Fruit fly (Drosophila melanogaster) whole organism, embryonic: ENCODE results near the gene smo.

Source experiments
- Bgb ChIP-seq: fragments of 200-800 bp; sonication (Bioruptor generic); IDR thresholded peaks from 2 replicates; pipeline ENCODE4 v1.3.6; 2022; ENCODE audit warnings: missing biosample characterization, missing genetic modification characterization; ENCODE audit not compliant: partially characterized antibody
- CG10274 ChIP-seq: fragments of 200-800 bp; sonication (Bioruptor generic); optimal IDR thresholded peaks from 3 replicates; lab custom pipeline; 2017; ENCODE audit warnings: missing biosample characterization, mild to moderate bottlenecking, missing genetic modification characterization
- CG10366 ChIP-seq: fragments of 200-800 bp; sonication (Bioruptor generic); IDR thresholded peaks from 2 replicates; pipeline ENCODE4 v1.3.6; 2022; ENCODE audit warnings: missing biosample characterization, missing genetic modification characterization
- CG12659 ChIP-seq: fragments of 200-800 bp; sonication (Bioruptor generic); optimal IDR thresholded peaks from 3 replicates; lab custom pipeline; 2017; ENCODE audit warnings: mild to moderate bottlenecking, missing biosample characterization, missing genetic modification reagents, missing genetic modification characterization
- CG13894 ChIP-seq: fragments of 200-800 bp; sonication (Bioruptor generic); optimal IDR thresholded peaks from 3 replicates; lab custom pipeline; 2018; ENCODE audit warnings: missing biosample characterization, mild to moderate bottlenecking, missing genetic modification characterization, moderate library complexity
- CG14860 ChIP-seq: fragments of 200-800 bp; sonication (Bioruptor generic); IDR thresholded peaks from 3 replicates; pipeline ENCODE4 v1.3.6; 2022; ENCODE audit warnings: missing biosample characterization, missing genetic modification characterization; ENCODE audit not compliant: partially characterized antibody
- CG15011 ChIP-seq: fragments of 200-800 bp; sonication (Bioruptor generic); optimal IDR thresholded peaks from 3 replicates; lab custom pipeline; 2018; ENCODE audit warnings: missing biosample characterization, mild to moderate bottlenecking, missing genetic modification characterization
- CG15073 ChIP-seq: fragments of 200-800 bp; sonication (Bioruptor generic); optimal IDR thresholded peaks from 2 replicates; lab custom pipeline; 2016; ENCODE audit warnings: missing biosample characterization, missing genetic modification characterization
- CG15514 ChIP-seq: fragments of 200-800 bp; sonication (Bioruptor generic); optimal IDR thresholded peaks from 3 replicates; lab custom pipeline; 2017; ENCODE audit warnings: missing biosample characterization, missing genetic modification characterization, mild to moderate bottlenecking, moderate library complexity, missing genetic modification reagents
- CG16863 ChIP-seq: fragments of 200-800 bp; sonication (Bioruptor generic); optimal IDR thresholded peaks from 3 replicates; lab custom pipeline; 2016; ENCODE audit warnings: missing biosample characterization, missing genetic modification characterization
- CG18262 ChIP-seq: fragments of 200-800 bp; optimal IDR thresholded peaks from 3 replicates; lab custom pipeline; 2019; ENCODE audit warnings: missing biosample characterization, mild to moderate bottlenecking, missing genetic modification characterization, moderate library complexity
- CG2120 ChIP-seq: fragments of 200-800 bp; sonication (Bioruptor generic); optimal IDR thresholded peaks from 3 replicates; lab custom pipeline; 2016; ENCODE audit warnings: missing biosample characterization, missing genetic modification characterization
- CG32772 ChIP-seq: fragments of 200-800 bp; sonication (Bioruptor generic); IDR thresholded peaks from 2 replicates; pipeline ENCODE4 v1.3.6; 2022; ENCODE audit warnings: missing biosample characterization, missing genetic modification characterization
- CG3281 ChIP-seq: fragments of 200-800 bp; sonication (Bioruptor generic); optimal IDR thresholded peaks from 3 replicates; lab custom pipeline; 2017; ENCODE audit warnings: missing biosample characterization, mild to moderate bottlenecking, missing genetic modification characterization
- CG42726 ChIP-seq: fragments of 200-800 bp; sonication (Bioruptor generic); IDR thresholded peaks from 2 replicates; pipeline ENCODE4 v1.3.6; 2022; ENCODE audit warnings: missing biosample characterization, missing genetic modification characterization; ENCODE audit not compliant: partially characterized antibody
- CG4617 ChIP-seq: fragments of 200-800 bp; sonication (Bioruptor generic); optimal IDR thresholded peaks from 3 replicates; lab custom pipeline; 2016; ENCODE audit warnings: missing biosample characterization, missing genetic modification characterization, borderline replicate concordance
- CG5180 ChIP-seq: fragments of 200-800 bp; sonication (Bioruptor generic); optimal IDR thresholded peaks from 3 replicates; lab custom pipeline; 2017; ENCODE audit warnings: missing biosample characterization, missing genetic modification characterization, mild to moderate bottlenecking, moderate library complexity, missing genetic modification reagents
- CG6272 ChIP-seq: fragments of 200-800 bp; sonication (Bioruptor generic); IDR thresholded peaks from 2 replicates; pipeline ENCODE4 v1.3.6; 2022; ENCODE audit warnings: missing biosample characterization, missing genetic modification characterization
- CG7839 ChIP-seq: fragments of 200-800 bp; sonication (Bioruptor generic); optimal IDR thresholded peaks from 3 replicates; lab custom pipeline; 2018; ENCODE audit warnings: missing biosample characterization, mild to moderate bottlenecking, missing genetic modification characterization, moderate library complexity
- CG7963 ChIP-seq: fragments of 200-800 bp; sonication (Bioruptor generic); IDR thresholded peaks from 3 replicates; pipeline ENCODE4 v1.3.6; 2022; ENCODE audit warnings: missing biosample characterization, missing genetic modification characterization; ENCODE audit not compliant: partially characterized antibody
- CG9215 ChIP-seq: fragments of 200-800 bp; sonication (Bioruptor generic); IDR thresholded peaks from 2 replicates; pipeline ENCODE4 v1.3.6; 2022; ENCODE audit warnings: missing biosample characterization, missing genetic modification characterization
- CG9797 ChIP-seq: fragments of 200-800 bp; sonication (Bioruptor generic); optimal IDR thresholded peaks from 3 replicates; lab custom pipeline; 2018; ENCODE audit warnings: missing biosample characterization, mild to moderate bottlenecking, missing genetic modification characterization
- CTCF ChIP-seq: fragments of 200-800 bp; sonication (Bioruptor generic); optimal IDR thresholded peaks from 2 replicates; lab custom pipeline; 2017; ENCODE audit warnings: missing biosample characterization, mild to moderate bottlenecking, missing genetic modification characterization, moderate library complexity
- E2f1 ChIP-seq: fragments of 200-800 bp; sonication (Bioruptor generic); IDR thresholded peaks from 2 replicates; pipeline ENCODE4 v1.3.6; 2022; ENCODE audit warnings: missing biosample characterization, missing genetic modification characterization
- Ets97D ChIP-seq: fragments of 200-800 bp; sonication (Bioruptor generic); optimal IDR thresholded peaks from 3 replicates; lab custom pipeline; 2016; ENCODE audit warnings: missing biosample characterization, missing genetic modification characterization
- Fer3 ChIP-seq: fragments of 200-800 bp; sonication (Bioruptor generic); optimal IDR thresholded peaks from 2 replicates; lab custom pipeline; 2018; ENCODE audit warnings: missing biosample characterization, mild to moderate bottlenecking, missing genetic modification characterization, moderate library complexity
- HLH4C ChIP-seq: fragments of 200-800 bp; sonication (Bioruptor generic); IDR thresholded peaks from 3 replicates; pipeline ENCODE4 v1.3.6; 2022; ENCODE audit warnings: missing biosample characterization, missing genetic modification characterization; ENCODE audit not compliant: partially characterized antibody
- Hr51 ChIP-seq, 2 experiments: fragments of 200-800 bp; sonication (Bioruptor generic); optimal IDR thresholded peaks; 2 replicates in 1 of 2; 3 replicates in 1 of 2; lab custom pipeline; 2016 to 2018; ENCODE audit warnings: missing biosample characterization in 2 of 2, missing genetic modification characterization in 2 of 2, mild to moderate bottlenecking in 1 of 2, moderate library complexity in 1 of 2
- Myb ChIP-seq: fragments of 200-800 bp; sonication (Bioruptor generic); optimal IDR thresholded peaks from 2 replicates; lab custom pipeline; 2016; ENCODE audit warnings: missing biosample characterization, missing genetic modification characterization
- Pdp1 ChIP-seq, 2 experiments: fragments of 200-800 bp; sonication (Bioruptor generic); optimal IDR thresholded peaks; 3 replicates each; lab custom pipeline; 2016; ENCODE audit warnings: missing biosample characterization in 2 of 2, missing genetic modification characterization in 2 of 2, mild to moderate bottlenecking in 1 of 2, moderate library complexity in 1 of 2
- Ptx1 ChIP-seq: fragments of 200-800 bp; sonication (Bioruptor generic); IDR thresholded peaks from 2 replicates; pipeline ENCODE4 v1.3.6; 2022; ENCODE audit warnings: missing biosample characterization, missing genetic modification characterization
- Sry-β ChIP-seq: fragments of 200-800 bp; sonication (Bioruptor generic); optimal IDR thresholded peaks from 2 replicates; lab custom pipeline; 2018; ENCODE audit warnings: missing biosample characterization, mild to moderate bottlenecking, missing genetic modification characterization, moderate library complexity
- YL-1 ChIP-seq: fragments of 200-800 bp; sonication (Bioruptor generic); optimal IDR thresholded peaks from 3 replicates; lab custom pipeline; 2017; ENCODE audit warnings: missing biosample characterization, mild to moderate bottlenecking, missing genetic modification characterization
- az2 ChIP-seq: fragments of 200-800 bp; sonication (Bioruptor generic); optimal IDR thresholded peaks from 3 replicates; lab custom pipeline; 2016; ENCODE audit warnings: missing biosample characterization, missing genetic modification characterization
- bigmax ChIP-seq: fragments of 200-800 bp; sonication (Bioruptor generic); optimal IDR thresholded peaks from 2 replicates; lab custom pipeline; 2018; ENCODE audit warnings: missing biosample characterization, mild to moderate bottlenecking, missing genetic modification characterization
- her ChIP-seq: fragments of 200-800 bp; sonication (Bioruptor generic); optimal IDR thresholded peaks from 2 replicates; lab custom pipeline; 2016; ENCODE audit warnings: missing biosample characterization, missing genetic modification characterization
- ken ChIP-seq: fragments of 200-800 bp; sonication (Bioruptor generic); IDR thresholded peaks from 3 replicates; pipeline ENCODE4 v1.3.6; 2022; ENCODE audit warnings: missing biosample characterization, missing genetic modification characterization
- kni ChIP-seq: fragments of 200-800 bp; sonication (Bioruptor generic); optimal IDR thresholded peaks from 3 replicates; lab custom pipeline; 2017; ENCODE audit warnings: mild to moderate bottlenecking, missing biosample characterization, missing genetic modification reagents, missing genetic modification characterization
- lbe ChIP-seq: fragments of 200-800 bp; sonication (Bioruptor generic); optimal IDR thresholded peaks from 2 replicates; lab custom pipeline; 2016; ENCODE audit warnings: missing biosample characterization, mild to moderate bottlenecking, missing genetic modification characterization
- lov ChIP-seq, 2 experiments: fragments of 200-800 bp in 1 of 2; fragments of >200 bp in 1 of 2; sonication (Bioruptor generic) in 1 of 2; IDR thresholded peaks in 1 of 2; optimal IDR thresholded peaks in 1 of 2; 2 replicates in 1 of 2; 3 replicates in 1 of 2; pipeline versions ENCODE4 v1.3.6 to Lab custom; 2017 to 2022; ENCODE audit warnings: missing biosample characterization in 1 of 2, missing genetic modification characterization in 1 of 2
- oc ChIP-seq: fragments of 200-800 bp; sonication (Bioruptor generic); optimal IDR thresholded peaks from 2 replicates; lab custom pipeline; 2018; ENCODE audit warnings: missing biosample characterization, mild to moderate bottlenecking, missing genetic modification characterization, moderate library complexity
- pum ChIP-seq: fragments of 200-800 bp; sonication (Bioruptor generic); optimal IDR thresholded peaks from 2 replicates; lab custom pipeline; 2016; ENCODE audit warnings: missing biosample characterization, missing genetic modification characterization
- pzg ChIP-seq: fragments of 200-800 bp; sonication (Bioruptor generic); optimal IDR thresholded peaks from 3 replicates; lab custom pipeline; 2018; ENCODE audit warnings: missing biosample characterization, mild to moderate bottlenecking, missing genetic modification characterization, moderate library complexity
- sqz ChIP-seq: fragments of 200-800 bp; sonication (Bioruptor generic); optimal IDR thresholded peaks from 3 replicates; lab custom pipeline; 2018; ENCODE audit warnings: missing biosample characterization, mild to moderate bottlenecking, missing genetic modification characterization
- stwl ChIP-seq: fragments of 200-800 bp; sonication (Bioruptor generic); optimal IDR thresholded peaks from 3 replicates; lab custom pipeline; 2018; ENCODE audit warnings: missing biosample characterization, mild to moderate bottlenecking, missing genetic modification characterization, moderate library complexity
- wek ChIP-seq: fragments of 200-800 bp; sonication (Bioruptor generic); optimal IDR thresholded peaks from 3 replicates; lab custom pipeline; 2018; ENCODE audit warnings: missing biosample characterization, mild to moderate bottlenecking, missing genetic modification characterization, moderate library complexity

The smo gene

dm6 chr2L:294452-295362, 17.3 kb downstream of the smo start, which contains the start of the genes U2af38 and Stip1 (continued):
- peak; percentile 37 for TF ChIP-seq CG12659 (GFP tag; lab: Kevin White, UChicago)
- no peak for TF ChIP-seq CG10274 (GFP tag; lab: Kevin White, UChicago)
- TF ChIP-seq CG16863 = no peak
- 0 out of 3 replicates have a peak, but pooled peaks have one; percentile 27 for TF ChIP-seq CG14860 (GFP tag; lab: Robert Waterston, UW)
- peak; percentile 63 for TF ChIP-seq CG13894
- peak; percentile 38 for TF ChIP-seq CG9797 (GFP tag; lab: Kevin White, UChicago)
- TF ChIP-seq CG18262 = peak; percentile 47
- peak; percentile 20 for TF ChIP-seq CG7839 (tag; lab: Kevin White, UChicago)
- no peak for TF ChIP-seq kni (GFP tag; lab: Kevin White, UChicago)
- no peak for TF ChIP-seq wek (GFP tag; lab: Kevin White, UChicago)
- peak; percentile 54 for TF ChIP-seq CTCF (GFP tag; lab: Kevin White, UChicago)
- TF ChIP-seq ken (GFP tag; lab: Robert Waterston, UW) = 0 out of 3 replicates have a peak, but pooled peaks have one; percentile 34
- peak; percentile 55 for TF ChIP-seq bigmax (GFP tag; lab: Kevin White, UChicago)
- TF ChIP-seq her (GFP tag; lab: Kevin White, UChicago) = no peak
- TF ChIP-seq CG10366 (GFP tag; lab: Robert Waterston, UW) = no peak
- peak; percentile 61 for TF ChIP-seq pzg (GFP tag; lab: Kevin White, UChicago)
- TF ChIP-seq CG9215 (GFP tag; lab: Robert Waterston, UW) = peak; percentile 91
- peak; percentile 51 for TF ChIP-seq CG4617 (GFP tag; lab: Kevin White, UChicago)
- TF ChIP-seq CG5180 (GFP tag; lab: Kevin White, UChicago) = no peak
- TF ChIP-seq sqz (GFP tag; lab: Kevin White, UChicago) = peak; percentile 23
- TF ChIP-seq CG32772 (GFP tag; lab: Robert Waterston, UW) = no peak
- TF ChIP-seq CG15011 (GFP tag; lab: Kevin White, UChicago) = no peak
- TF ChIP-seq CG2120 (GFP tag; lab: Kevin White, UChicago) = peak; percentile 54
- no peak for TF ChIP-seq lbe (GFP tag; lab: Kevin White, UChicago)
- peak in 1 of 2 experiments; percentile 11 for TF ChIP-seq Pdp1 (GFP tag; optimal IDR thresholded peaks at IDR 0.05; lab: Kevin White, UChicago)
- no peak for TF ChIP-seq CG3281 (GFP tag; lab: Kevin White, UChicago)
- 0 out of 2 replicates have a peak, but pooled peaks have one; percentile 4 for TF ChIP-seq CG6272
- TF ChIP-seq Sry-β = no peak
- peak; percentile 35 for TF ChIP-seq oc (tag; lab: Kevin White, UChicago)
- TF ChIP-seq CG7963 = no peak; the same call in 2 of the 3 replicates
- TF ChIP-seq YL-1 (GFP tag; lab: Kevin White, UChicago) = peak; percentile 84
- TF ChIP-seq E2f1 (GFP tag; lab: Robert Waterston, UW) = no peak
- peak in 1 of 2 experiments; percentile 3 for TF ChIP-seq Hr51 (GFP tag; optimal IDR thresholded peaks at IDR 0.05; lab: Kevin White, UChicago)
- no peak for TF ChIP-seq pum
- TF ChIP-seq CG15073 = no peak
- TF ChIP-seq CG15514 = peak; percentile 75
- no peak for TF ChIP-seq Ets97D (GFP tag; lab: Kevin White, UChicago)
- TF ChIP-seq Ptx1 (GFP tag; lab: Robert Waterston, UW) = 0 out of 2 replicates have a peak, but pooled peaks have one; percentile 8
- TF ChIP-seq CG42726 (GFP tag; lab: Robert Waterston, UW) = 0 out of 2 replicates have a peak, but pooled peaks have one; percentile 16
- TF ChIP-seq Fer3 = peak; percentile 10
- TF ChIP-seq Myb (GFP tag; lab: Kevin White, UChicago) = peak; percentile 6
- no peak for TF ChIP-seq lov (optimal IDR thresholded peaks at IDR 0.05; lab: Kevin White, UChicago)
- TF ChIP-seq lov (GFP tag; IDR thresholded peaks at IDR 0.05; lab: Robert Waterston, UW) = no peak
- TF ChIP-seq Bgb = peak; percentile 62
- TF ChIP-seq HLH4C (GFP tag; lab: Robert Waterston, UW) = peak; percentile 69
- TF ChIP-seq stwl = peak; percentile 42
- peak; percentile 1 for TF ChIP-seq az2
